Worm (Caenorhabditis elegans) whole organism, young adult: ENCODE results near the gene Y105C5B.18.

Experiments used
- Y53G8AR.9 ChIP-seq: fragments of 200-800 bp; sonication (Bioruptor generic); conservative IDR thresholded peaks from 2 replicates; pipeline ENCODE4 v1.3.6; 2022; ENCODE audit warnings: missing genetic modification reagents, missing genetic modification characterization, missing compliant biosample characterization
- ccch-3 ChIP-seq: fragments of 200-800 bp; sonication (Bioruptor generic); optimal IDR thresholded peaks from 2 replicates; lab custom pipeline; 2018; ENCODE audit warnings: mild to moderate bottlenecking, missing genetic modification characterization, missing compliant biosample characterization
- let-607 ChIP-seq, 2 experiments: fragments of 200-800 bp in 1 of 2; sonication (Bioruptor generic) in 1 of 2; sonication (generic microtip) in 1 of 2; optimal IDR thresholded peaks; 2 replicates each; lab custom pipeline; 2016 to 2018; ENCODE audit warnings: mild to moderate bottlenecking in 2 of 2, missing compliant biosample characterization in 2 of 2, missing genetic modification characterization in 2 of 2, moderate library complexity in 2 of 2, missing genotype in 1 of 2
- rpc-1 ChIP-seq, 2 experiments: fragments of 150-350 bp in 1 of 2; sonication (generic microtip) in 1 of 2; optimal IDR thresholded peaks; 2 replicates each; lab custom pipeline; 2014 to 2018; ENCODE audit warnings: missing biosample characterization in 1 of 2, missing genetic modification characterization in 1 of 2, missing genetic modification reagents in 1 of 2, missing genotype in 1 of 2
- snpc-1.3 ChIP-seq: sonication (generic microtip); optimal IDR thresholded peaks from 2 replicates; lab custom pipeline; 2017; ENCODE audit warnings: missing genetic modification characterization, mild to moderate bottlenecking, missing compliant biosample characterization, antibody characterized with exemption, moderate library complexity, missing genotype, missing genetic modification reagents; ENCODE audit not compliant: insufficient read depth

DNA sequence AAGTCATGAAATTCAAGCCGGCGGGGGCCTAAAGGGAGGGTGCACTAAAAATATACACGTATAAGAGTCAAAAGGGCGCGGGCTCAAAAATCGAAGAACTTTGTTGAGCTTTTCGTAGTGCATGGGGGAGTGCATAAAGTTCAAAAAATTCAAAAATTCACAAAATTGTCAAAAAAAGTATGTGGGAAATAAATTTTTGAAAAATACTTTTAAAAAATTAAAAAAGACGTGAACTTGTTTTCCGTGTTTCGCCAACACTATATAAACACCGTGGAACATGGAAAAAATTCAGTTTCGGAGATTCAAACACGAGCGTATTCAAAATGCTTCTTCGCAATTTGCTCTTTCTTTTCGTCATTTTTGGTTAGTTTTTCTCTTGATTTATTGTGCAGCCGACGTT is 1.6 kb upstream of the Y105C5B.18 start, which contains the start of gene Y105C5B.17:
- TF ChIP-seq let-607 (tag; optimal IDR thresholded peaks at IDR 0.05; lab: Kevin White, UChicago) (no peak), ccch-3 (GFP tag; lab: Kevin White, UChicago) (no peak), rpc-1 (optimal IDR thresholded peaks at IDR 0.05; lab: Kevin White, UChicago) (no peak), rpc-1 (tag; optimal IDR thresholded peaks at IDR 0.05; lab: Kevin White, UChicago) (no peak), Y53G8AR.9 (GFP tag; lab: Robert Waterston, UW) (no peak), snpc-1.3 (tag; lab: Kevin White, UChicago) (no peak)
